Fruit fly (Drosophila melanogaster) whole organism, wandering third instar larva: Measurements from ENCODE around the gene CG34258.
A peak's percentile ranks its signal among the peaks of the same experiment; 100 is the strongest.

Experiments
- Abd-B ChIP-seq: fragments of >200 bp; optimal IDR thresholded peaks from 2 replicates; lab custom pipeline; 2017; ENCODE audit warnings: missing biosample characterization, missing genetic modification characterization
- CG32264 ChIP-seq: fragments of 200-800 bp; sonication (Bioruptor generic); optimal IDR thresholded peaks from 2 replicates; lab custom pipeline; 2016; ENCODE audit warnings: missing biosample characterization, missing genetic modification characterization
- CG9705 ChIP-seq: fragments of 200-800 bp; sonication (Bioruptor generic); optimal IDR thresholded peaks from 2 replicates; lab custom pipeline; 2018; ENCODE audit warnings: missing biosample characterization, mild to moderate bottlenecking, missing genetic modification characterization
- Dfd ChIP-seq: fragments of >200 bp; optimal IDR thresholded peaks from 2 replicates; lab custom pipeline; 2017; ENCODE audit warnings: missing biosample characterization, missing genetic modification characterization
- GATAd ChIP-seq: sonication (Bioruptor generic); optimal IDR thresholded peaks from 2 replicates; lab custom pipeline; 2016; ENCODE audit warnings: missing biosample characterization, missing genetic modification characterization
- Hnf4 ChIP-seq: fragments of 200-800 bp; sonication (Bioruptor generic); optimal IDR thresholded peaks from 2 replicates; lab custom pipeline; 2016; ENCODE audit warnings: missing biosample characterization, mild to moderate bottlenecking, missing genetic modification characterization
- Hr83 ChIP-seq: fragments of 200-300 bp; sonication (Bioruptor generic); optimal IDR thresholded peaks from 2 replicates; lab custom pipeline; 2016; ENCODE audit warnings: missing biosample characterization, mild to moderate bottlenecking, missing genetic modification characterization, moderate library complexity; ENCODE audit not compliant: poor library complexity, severe bottlenecking
- Jra ChIP-seq: sonication (Bioruptor generic); optimal IDR thresholded peaks from 2 replicates; lab custom pipeline; 2016; ENCODE audit warnings: missing biosample characterization, missing genetic modification characterization
- Mio ChIP-seq: sonication (Bioruptor generic); optimal IDR thresholded peaks from 2 replicates; lab custom pipeline; 2016; ENCODE audit warnings: missing biosample characterization, missing genetic modification characterization
- N ChIP-seq: fragments of >200 bp; optimal IDR thresholded peaks from 2 replicates; lab custom pipeline; 2018; ENCODE audit warnings: missing biosample characterization, missing external identifiers, missing genetic modification characterization
- Rel ChIP-seq, 2 experiments: fragments of 200-800 bp; sonication (Bioruptor generic) in 1 of 2; optimal IDR thresholded peaks; 2 replicates in 1 of 2; 3 replicates in 1 of 2; lab custom pipeline; 2016 to 2019; ENCODE audit warnings: mild to moderate bottlenecking in 2 of 2, missing biosample characterization in 2 of 2, missing genetic modification characterization in 2 of 2, moderate library complexity in 1 of 2
- br ChIP-seq: fragments of 200-800 bp; sonication (Bioruptor generic); optimal IDR thresholded peaks from 2 replicates; lab custom pipeline; 2016; ENCODE audit warnings: missing biosample characterization, missing genetic modification characterization
- brk ChIP-seq: fragments of 200-800 bp; sonication (Bioruptor generic); optimal IDR thresholded peaks from 2 replicates; lab custom pipeline; 2016; ENCODE audit warnings: missing biosample characterization, mild to moderate bottlenecking, missing genetic modification characterization
- dsf ChIP-seq: sonication (Bioruptor generic); optimal IDR thresholded peaks from 2 replicates; lab custom pipeline; 2016; ENCODE audit warnings: missing biosample characterization, missing genetic modification characterization, borderline replicate concordance
- fru ChIP-seq: fragments of 200-800 bp; sonication (Bioruptor generic); optimal IDR thresholded peaks from 3 replicates; lab custom pipeline; 2016; ENCODE audit warnings: missing biosample characterization, mild to moderate bottlenecking, missing genetic modification characterization
- h ChIP-seq: fragments of 200-800 bp; sonication (Bioruptor generic); optimal IDR thresholded peaks from 3 replicates; lab custom pipeline; 2016; ENCODE audit warnings: missing biosample characterization, mild to moderate bottlenecking, missing genetic modification characterization
- jim ChIP-seq: fragments of 175-275, 200-325 bp; sonication (Bioruptor generic); optimal IDR thresholded peaks from 2 replicates; lab custom pipeline; 2016; ENCODE audit warnings: missing biosample characterization, mild to moderate bottlenecking, missing genetic modification characterization
- lola ChIP-seq: fragments of >200 bp; optimal IDR thresholded peaks from 2 replicates; lab custom pipeline; 2017; ENCODE audit warnings: missing biosample characterization, missing genetic modification characterization
- psq ChIP-seq: fragments of 200-800 bp; sonication (Bioruptor generic); optimal IDR thresholded peaks from 3 replicates; lab custom pipeline; 2017; ENCODE audit warnings: missing biosample characterization, mild to moderate bottlenecking, missing genetic modification characterization, moderate library complexity
- sage ChIP-seq: fragments of 200-800 bp; sonication (Bioruptor generic); optimal IDR thresholded peaks from 2 replicates; lab custom pipeline; 2016; ENCODE audit warnings: missing biosample characterization, mild to moderate bottlenecking, missing genetic modification characterization
- tai ChIP-seq: sonication (Bioruptor generic); optimal IDR thresholded peaks from 2 replicates; lab custom pipeline; 2016; ENCODE audit warnings: missing biosample characterization, missing genetic modification characterization
- usp ChIP-seq: fragments of >200 bp; optimal IDR thresholded peaks from 2 replicates; lab custom pipeline; 2017; ENCODE audit warnings: missing biosample characterization, missing genetic modification characterization
- woc ChIP-seq: sonication (Bioruptor generic); optimal IDR thresholded peaks from 2 replicates; lab custom pipeline; 2016; ENCODE audit warnings: missing biosample characterization, mild to moderate bottlenecking, missing genetic modification characterization

CG34258 gene

DNA sequence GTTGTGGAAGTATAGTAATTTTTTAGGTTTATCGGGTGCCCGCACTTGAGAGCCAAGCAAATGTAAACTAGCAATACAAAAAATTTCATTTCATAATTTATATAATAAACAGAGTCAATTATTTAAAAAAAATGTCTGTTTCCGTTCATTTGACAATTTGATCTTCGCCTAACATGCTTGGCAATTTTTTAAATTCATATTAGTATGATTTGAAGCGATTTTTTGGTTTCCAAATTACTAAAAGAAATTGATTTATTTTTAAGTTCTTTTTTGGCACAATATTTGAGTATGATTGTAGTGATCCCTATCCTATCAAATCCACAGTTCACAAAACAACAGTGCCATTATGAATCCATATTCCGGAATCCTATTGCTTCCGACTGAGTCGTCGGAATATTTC, at the start of gene CG34258:
TSS of gene CG34258 (minus strand) at position 101 of the 400 bp plus-strand sequence.
- TF ChIP-seq usp (GFP tag; lab: Kevin White, UChicago) = no peak
- TF ChIP-seq dsf (GFP tag; lab: Kevin White, UChicago) = no peak
- no peak for TF ChIP-seq GATAd (GFP tag; lab: Kevin White, UChicago)
- no peak for TF ChIP-seq CG32264 (GFP tag; lab: Kevin White, UChicago)
- TF ChIP-seq CG9705 (GFP tag; lab: Kevin White, UChicago) = no peak
- TF ChIP-seq psq (GFP tag; lab: Kevin White, UChicago) = no peak
- no peak for TF ChIP-seq Rel (GFP tag; optimal IDR thresholded peaks at IDR 0.05; lab: Kevin White, UChicago)
- no peak for TF ChIP-seq Rel (tag; optimal IDR thresholded peaks at IDR 0.05; lab: Kevin White, UChicago)
- TF ChIP-seq jim (GFP tag; lab: Kevin White, UChicago) = no peak
- no peak for TF ChIP-seq h (GFP tag; lab: Kevin White, UChicago)
- no peak for TF ChIP-seq lola (GFP tag; lab: Kevin White, UChicago)
- no peak for TF ChIP-seq Hnf4 (GFP tag; lab: Kevin White, UChicago)
- TF ChIP-seq Jra (GFP tag; lab: Kevin White, UChicago) = no peak
- TF ChIP-seq Mio (GFP tag; lab: Kevin White, UChicago) = no peak
- TF ChIP-seq Abd-B = no peak
- TF ChIP-seq, all 38 proteins: peak for 0

DNA sequence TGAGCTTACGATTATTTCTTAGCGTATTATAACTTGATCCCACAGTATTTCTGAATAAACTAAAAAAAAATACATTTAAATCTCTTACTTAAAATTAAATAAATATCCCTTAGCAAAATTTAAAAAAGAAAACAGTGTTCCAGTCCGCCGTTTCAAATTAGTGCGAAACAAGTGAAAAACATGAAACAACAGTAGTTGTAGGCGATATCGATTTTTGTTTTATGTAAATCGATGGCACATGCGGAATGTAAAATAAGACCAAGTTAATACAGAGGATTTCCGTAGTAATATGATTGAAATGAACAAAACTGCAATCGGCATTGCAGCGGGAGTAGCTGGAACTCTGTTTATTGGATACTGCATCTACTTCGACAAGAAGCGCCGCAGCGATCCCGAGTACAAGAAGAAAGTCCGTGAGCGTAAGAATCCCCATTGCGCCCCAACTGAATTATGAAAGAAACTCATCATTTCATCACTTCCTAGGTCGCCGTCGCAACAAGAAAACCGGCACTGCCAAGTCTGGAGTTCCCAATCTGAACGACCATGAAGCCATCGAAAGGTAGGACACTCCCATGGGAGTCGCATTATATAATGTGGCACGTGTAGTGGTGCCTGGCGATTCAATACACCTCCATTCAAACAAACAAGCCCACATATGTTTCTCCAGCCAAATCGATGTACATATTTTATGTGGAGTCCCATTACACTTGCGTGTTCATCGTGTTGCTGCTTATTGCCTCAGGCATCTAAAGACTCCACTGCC, 49.3 kb upstream of the CG34258 start:
- TF ChIP-seq woc (GFP tag; lab: Kevin White, UChicago) (peak; percentile 56), fru (GFP tag; lab: Kevin White, UChicago) (peak; percentile 41), CG32264 (GFP tag; lab: Kevin White, UChicago) (no peak)

DNA sequence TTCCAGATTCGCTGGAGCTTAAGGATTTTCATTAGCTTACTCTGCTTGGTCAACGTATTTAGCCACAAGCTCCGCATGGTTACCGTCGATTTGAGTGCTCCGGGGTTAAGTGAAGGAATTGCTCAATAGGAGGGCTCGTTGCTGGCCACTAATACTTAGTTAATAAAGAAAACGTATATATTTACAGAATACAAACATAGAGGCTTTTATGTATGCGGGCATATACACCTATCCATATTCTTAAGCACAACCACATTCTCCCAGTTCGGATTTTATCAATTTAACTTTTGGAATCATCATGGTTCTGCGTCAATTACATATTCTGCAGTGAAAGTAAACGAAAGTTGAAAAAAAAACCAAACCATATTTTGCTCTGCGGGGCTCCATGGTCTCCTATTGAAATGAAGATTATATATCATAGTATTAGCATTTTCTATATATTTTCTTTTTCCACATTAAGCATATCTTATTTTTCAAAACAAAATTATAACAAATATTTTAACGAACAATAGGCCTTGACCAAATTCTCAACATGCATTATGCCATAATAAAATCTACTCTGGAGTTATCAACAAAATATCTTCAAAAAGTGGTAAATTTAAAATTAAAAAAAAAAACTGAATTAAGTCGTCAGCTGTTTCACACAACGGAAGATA, 48.4 kb upstream of the CG34258 start, which contains the start of the genes Tom20 and Gabat:
TSS of gene Tom20 (plus strand) at position 564 of the 656 bp plus-strand sequence.
TSS of gene Gabat (minus strand) at position 606 of the 656 bp plus-strand sequence.
- TF ChIP-seq N (GFP tag; lab: Kevin White, UChicago) (no peak), psq (GFP tag; lab: Kevin White, UChicago) (no peak), CG9705 (GFP tag; lab: Kevin White, UChicago) (no peak), Dfd (GFP tag; lab: Kevin White, UChicago) (no peak)

DNA sequence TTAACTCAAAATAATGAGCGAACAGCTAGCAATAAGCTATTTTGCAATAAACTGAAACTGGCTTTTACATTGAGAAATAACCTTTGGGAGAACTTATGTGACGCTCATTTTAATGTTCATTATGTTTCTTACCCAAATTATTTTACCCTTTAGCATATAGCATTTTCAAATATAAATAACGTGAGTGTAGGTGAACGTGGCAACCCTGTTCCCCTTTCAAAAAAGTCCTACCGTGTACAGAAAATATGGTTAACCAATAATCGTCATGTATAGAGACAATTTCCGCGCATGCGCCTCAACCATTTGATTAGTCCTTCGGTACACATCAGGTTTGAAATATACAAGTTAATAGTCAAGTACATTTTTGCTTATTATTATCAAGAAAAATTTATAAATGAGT, 42.2 kb upstream of the CG34258 start:
- no peak for TF ChIP-seq Rel (GFP tag; optimal IDR thresholded peaks at IDR 0.05; lab: Kevin White, UChicago)
- TF ChIP-seq Rel (tag; optimal IDR thresholded peaks at IDR 0.05; lab: Kevin White, UChicago) = no peak
- no peak for TF ChIP-seq br
- no peak for TF ChIP-seq fru (GFP tag; lab: Kevin White, UChicago)
- TF ChIP-seq sage (GFP tag; lab: Kevin White, UChicago) = no peak
- TF ChIP-seq jim (GFP tag; lab: Kevin White, UChicago) = no peak
- no peak for TF ChIP-seq Hr83

DNA sequence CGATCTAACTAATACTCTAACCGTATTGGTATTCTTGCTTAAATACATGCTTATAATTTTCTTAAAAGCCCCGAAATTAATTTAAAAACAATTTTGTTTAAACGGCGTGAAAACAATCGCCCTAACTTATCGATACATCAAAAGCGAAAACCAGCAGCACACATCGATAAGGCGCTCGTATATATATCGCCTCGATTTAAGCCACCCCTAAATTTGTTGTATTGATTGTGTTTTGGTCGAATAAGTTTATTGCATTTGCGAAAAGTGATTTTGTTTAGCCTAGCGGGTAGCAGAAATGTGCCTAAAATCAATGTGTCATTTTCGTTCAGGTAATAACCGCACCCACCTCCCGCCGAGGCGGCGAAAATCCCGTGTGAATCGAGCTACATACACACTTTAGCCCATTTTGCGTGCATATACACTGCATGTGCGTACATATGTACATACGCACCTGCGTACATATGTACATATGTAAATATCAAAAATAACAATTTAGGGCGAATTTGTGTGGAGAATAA, 40.0 kb upstream of the CG34258 start, which contains the start of the genes CG7646 and Nca:
TSS of gene CG7646 (plus strand) at position 174 of the 518 bp plus-strand sequence.
TSS of gene Nca (plus strand) at position 174 of the 518 bp plus-strand sequence.
- peak; percentile 30 for TF ChIP-seq brk (GFP tag; lab: Kevin White, UChicago)
- peak; percentile 3 for TF ChIP-seq Hr83
- TF ChIP-seq dsf (GFP tag; lab: Kevin White, UChicago) = no peak
- no peak for TF ChIP-seq CG32264 (GFP tag; lab: Kevin White, UChicago)
- TF ChIP-seq Jra (GFP tag; lab: Kevin White, UChicago) = peak; percentile 46
- peak; percentile 29 for TF ChIP-seq h (GFP tag; lab: Kevin White, UChicago)
- TF ChIP-seq CG9705 (GFP tag; lab: Kevin White, UChicago) = peak; percentile 22
- TF ChIP-seq br = no peak
- peak; percentile 5 for TF ChIP-seq tai (GFP tag; lab: Kevin White, UChicago)
- TF ChIP-seq, all 38 proteins: peak for 6

DNA sequence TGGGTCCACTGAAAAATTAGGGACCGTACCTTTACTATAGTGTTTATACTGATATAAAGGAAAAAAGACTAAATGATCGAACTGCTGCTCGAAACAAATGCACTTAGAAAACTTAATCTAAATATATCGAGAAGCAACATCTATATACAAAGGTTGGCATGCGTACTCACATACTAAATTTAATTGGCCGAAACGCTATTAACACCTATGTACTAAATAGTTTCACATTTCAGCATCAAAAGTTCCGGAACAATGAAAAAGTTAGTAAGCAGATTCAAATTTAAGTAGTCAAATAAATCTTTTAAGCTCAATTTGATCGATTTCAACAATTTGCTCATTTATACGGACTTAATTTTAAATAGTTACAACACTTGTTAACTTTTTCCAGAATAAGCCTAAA, 39.4 kb upstream of the CG34258 start, which contains the start of gene fln:
TSS of gene fln (minus strand) at position 101 of the 400 bp plus-strand sequence.
- TF ChIP-seq Rel (GFP tag; optimal IDR thresholded peaks at IDR 0.05; lab: Kevin White, UChicago) = no peak
- TF ChIP-seq Rel (tag; optimal IDR thresholded peaks at IDR 0.05; lab: Kevin White, UChicago) = no peak
- no peak for TF ChIP-seq h (GFP tag; lab: Kevin White, UChicago)
- no peak for TF ChIP-seq psq (GFP tag; lab: Kevin White, UChicago)
